Fruit fly (Drosophila melanogaster): ENCODE measurements around the gene CG14247.

The CG14247 gene

DNA sequence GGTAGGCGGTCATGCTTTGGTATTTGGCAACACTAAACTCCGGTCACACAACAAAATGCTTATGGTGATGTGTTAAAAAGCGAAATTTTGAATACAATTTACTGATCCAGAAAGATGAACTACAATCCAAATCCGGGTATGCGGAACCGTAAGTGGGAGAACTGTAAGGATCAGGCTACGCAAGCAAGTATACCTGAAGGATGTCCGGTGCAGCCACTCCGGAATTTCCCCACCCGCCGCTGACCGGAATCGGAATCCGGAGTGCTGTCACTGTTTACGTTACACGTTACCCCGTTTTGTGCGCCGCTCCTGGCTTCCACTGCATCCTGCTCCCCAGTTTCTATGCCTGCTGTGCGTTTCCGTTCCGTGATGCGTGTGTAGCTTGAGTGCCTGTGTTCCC, 19.5 kb upstream of the CG14247 start, which contains the start of gene Yif1:
Gene Yif1 (plus strand): TSS at position 8 of the 400 bp plus-strand sequence.
- TF ChIP-seq CG10979 (tag; optimal IDR thresholded peaks at IDR 0.05) (no peak), CG7963 (GFP tag; IDR thresholded peaks at IDR 0.05; ENCODE audit: partially characterized antibody) (no peak), B-H1 (GFP tag; IDR thresholded peaks at IDR 0.05) (no peak), CG7357 (GFP tag; IDR thresholded peaks at IDR 0.05) (no peak), CG1233 (GFP tag; optimal IDR thresholded peaks at IDR 0.05) (no peak), Dref (GFP tag; IDR thresholded peaks at IDR 0.05) (no peak), CG15073 (GFP tag; optimal IDR thresholded peaks at IDR 0.05) (no peak), pzg (GFP tag; optimal IDR thresholded peaks at IDR 0.05) (peak; percentile 2), gfzf (GFP tag; optimal IDR thresholded peaks at IDR 0.05) (peak; percentile 53), exex (tag; optimal IDR thresholded peaks at IDR 0.05) (no peak), CG4617 (GFP tag; optimal IDR thresholded peaks at IDR 0.05; ENCODE audit: borderline replicate concordance) (peak; percentile 47), CG34422 (GFP tag; IDR thresholded peaks at IDR 0.05) (peak; percentile 27; the same call in 1 of the 3 replicates), MBD-R2 (GFP tag; IDR thresholded peaks at IDR 0.05) (peak; percentile 16; the same call in 1 of the 2 replicates), Ssrp (tag; optimal IDR thresholded peaks at IDR 0.05) (no peak), dpn (GFP tag; optimal IDR thresholded peaks at IDR 0.05) (no peak), ara (GFP tag; IDR thresholded peaks at IDR 0.05) (no peak), CG3995 (GFP tag; optimal IDR thresholded peaks at IDR 0.05) (peak; percentile 50), Dll (GFP tag; IDR thresholded peaks at IDR 0.05; ENCODE audit: partially characterized antibody) (0 out of 4 replicates have a peak, but pooled peaks have one; percentile 30), CG10959 (GFP tag; IDR thresholded peaks at IDR 0.05) (no peak), GATAe (GFP tag; conservative IDR thresholded peaks at IDR 0.05) (no peak), Fer2 (tag; optimal IDR thresholded peaks at IDR 0.05) (no peak), Neu2 (GFP tag; optimal IDR thresholded peaks at IDR 0.05; ENCODE audit: borderline replicate concordance) (no peak), Rfx (GFP tag; IDR thresholded peaks at IDR 0.05) (peak; percentile 6; the same call in 1 of the 2 replicates), jigr1 (GFP tag; IDR thresholded peaks at IDR 0.05) (no peak), onecut (GFP tag; IDR thresholded peaks at IDR 0.05) (no peak), ap (GFP tag; IDR thresholded peaks at IDR 0.05) (no peak), MESR4 (GFP tag; optimal IDR thresholded peaks at IDR 0.05) (peak; percentile 70), wdn (GFP tag; IDR thresholded peaks at IDR 0.05) (no peak), slou (GFP tag; optimal IDR thresholded peaks at IDR 0.05) (no peak), rib (GFP tag; IDR thresholded peaks at IDR 0.05) (no peak), CG15601 (tag; optimal IDR thresholded peaks at IDR 0.05) (no peak), Fer1 (GFP tag; optimal IDR thresholded peaks at IDR 0.05) (no peak), CG11085 (GFP tag; IDR thresholded peaks at IDR 0.05) (no peak), ftz-f1 (GFP tag; optimal IDR thresholded peaks at IDR 0.05) (no peak), ATbp (GFP tag; optimal IDR thresholded peaks at IDR 0.05) (no peak)

- TF ChIP-seq Tbp (GFP tag; optimal IDR thresholded peaks at IDR 0.05) (no peak), CG6683 (GFP tag; optimal IDR thresholded peaks at IDR 0.05) (no peak), jing (GFP tag; optimal IDR thresholded peaks at IDR 0.05) (no peak), CG4617 (GFP tag; optimal IDR thresholded peaks at IDR 0.05; ENCODE audit: borderline replicate concordance) (peak; percentile 78), CG43689 (GFP tag; IDR thresholded peaks at IDR 0.05) (no peak), Max (GFP tag; optimal IDR thresholded peaks at IDR 0.05) (no peak), MBD-R2 (GFP tag; IDR thresholded peaks at IDR 0.05) (peak; percentile 75), ERR (GFP tag; optimal IDR thresholded peaks at IDR 0.05) (no peak), Sry-β (GFP tag; optimal IDR thresholded peaks at IDR 0.05) (no peak), row (GFP tag; IDR thresholded peaks at IDR 0.05) (peak; percentile 54; the same call in 1 of the 3 replicates), CG4360 (GFP tag; IDR thresholded peaks at IDR 0.05) (no peak), CG11504 (tag; optimal IDR thresholded peaks at IDR 0.05) (no peak), Med (GFP tag) (peak; percentile 87), CG11723 (GFP tag; optimal IDR thresholded peaks at IDR 0.05) (no peak), hb (GFP tag; IDR thresholded peaks at IDR 0.05; ENCODE audit: partially characterized antibody) (peak; percentile 74), wdn (GFP tag; IDR thresholded peaks at IDR 0.05) (no peak), gem (tag; optimal IDR thresholded peaks at IDR 0.05) (no peak), Meics (GFP tag; optimal IDR thresholded peaks at IDR 0.05) (no peak), Abd-B (GFP tag; optimal IDR thresholded peaks at IDR 0.05) (peak; percentile 37)
These were observed 12.3 kb upstream of the CG14247 start, which contains the start of gene CG6420 for dm6 chr3R:26724977-26725612. CG6420 (minus strand) TSS chr3R:26725216.

All from whole organism, embryonic.